Worm (Caenorhabditis elegans): Measurements from ENCODE around the gene fbxa-185.

DNA sequence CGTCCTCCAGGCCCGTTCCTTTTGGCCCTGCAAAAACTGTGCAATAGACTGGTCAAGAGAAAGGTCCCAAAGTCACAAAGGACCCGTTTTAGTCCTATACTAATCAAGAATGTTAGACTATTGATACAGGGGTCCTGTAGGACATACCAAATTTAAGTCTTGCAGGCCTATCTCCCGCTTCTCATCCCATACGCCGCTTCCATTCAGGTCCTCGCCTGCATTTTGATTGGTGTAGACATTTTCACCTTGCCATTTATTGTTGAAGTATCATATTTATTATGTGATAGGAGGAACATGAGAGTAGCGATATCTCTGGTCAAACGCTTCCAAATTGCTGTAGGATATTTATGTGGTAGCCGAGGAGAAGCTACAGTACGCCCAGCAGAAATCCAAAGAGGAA is 14.1 kb upstream of the fbxa-185 start:
- TF ChIP-seq ZK546.5 (tag; optimal IDR thresholded peaks at IDR 0.05) (no peak), ztf-11 (tag; optimal IDR thresholded peaks at IDR 0.05) (no peak), zag-1 (tag; optimal IDR thresholded peaks at IDR 0.05) (no peak), F13H6.1 (tag; optimal IDR thresholded peaks at IDR 0.05) (no peak), unc-39 (tag; optimal IDR thresholded peaks at IDR 0.05) (no peak), nhr-237 (tag; optimal IDR thresholded peaks at IDR 0.05) (no peak), alr-1 (tag; optimal IDR thresholded peaks at IDR 0.05) (no peak), ama-1 (optimal IDR thresholded peaks at IDR 0.05) (no peak), lin-39 (tag; optimal IDR thresholded peaks at IDR 0.05) (no peak), nhr-10 (tag; optimal IDR thresholded peaks at IDR 0.05) (no peak), ceh-16 (tag; optimal IDR thresholded peaks at IDR 0.05) (no peak), fos-1 (tag; optimal IDR thresholded peaks at IDR 0.05) (no peak), egl-27 (tag; optimal IDR thresholded peaks at IDR 0.05) (no peak)

Measured in whole organism, L2 larva.